Fruit fly (Drosophila melanogaster) Kc167 (cell line): Measurements from ENCODE around the gene CG14662.

Experiments
- Myc ChIP-seq: fragments of >200 bp; optimal IDR thresholded peaks from 2 replicates; lab custom pipeline; 2017; ENCODE audit warnings: missing external identifiers
- Sin3A ChIP-seq: fragments of >200 bp; optimal IDR thresholded peaks from 2 replicates; lab custom pipeline; 2018; ENCODE audit warnings: missing external identifiers
- h ChIP-seq: fragments of >200 bp; optimal IDR thresholded peaks from 3 replicates; lab custom pipeline; 2018; ENCODE audit warnings: missing external identifiers
- insv ChIP-seq: fragments of >200 bp; optimal IDR thresholded peaks from 3 replicates; lab custom pipeline; 2018; ENCODE audit warnings: missing external identifiers
- psq ChIP-seq: fragments of >200 bp; optimal IDR thresholded peaks from 2 replicates; lab custom pipeline; 2017; ENCODE audit warnings: missing external identifiers
- ttk ChIP-seq: sonication (Bioruptor generic); optimal IDR thresholded peaks from 2 replicates; lab custom pipeline; 2017; ENCODE audit warnings: missing external identifiers

CG14662 gene

dm6 chr3R:4987408-4987807 is 3.4 kb upstream of the CG14662 start:
- TF ChIP-seq h (lab: Kevin White, UChicago) (no peak), Sin3A (lab: Kevin White, UChicago) (no peak), ttk (lab: Kevin White, UChicago) (no peak), Myc (lab: Kevin White, UChicago) (no peak), insv (lab: Kevin White, UChicago) (no peak), psq (lab: Kevin White, UChicago) (no peak)

dm6 chr3R:4986666-4987065 is 2.6 kb upstream of the CG14662 start:
- TF ChIP-seq ttk (lab: Kevin White, UChicago) (no peak), Sin3A (lab: Kevin White, UChicago) (no peak), h (lab: Kevin White, UChicago) (no peak), psq (lab: Kevin White, UChicago) (no peak), insv (lab: Kevin White, UChicago) (no peak), Myc (lab: Kevin White, UChicago) (no peak)

DNA sequence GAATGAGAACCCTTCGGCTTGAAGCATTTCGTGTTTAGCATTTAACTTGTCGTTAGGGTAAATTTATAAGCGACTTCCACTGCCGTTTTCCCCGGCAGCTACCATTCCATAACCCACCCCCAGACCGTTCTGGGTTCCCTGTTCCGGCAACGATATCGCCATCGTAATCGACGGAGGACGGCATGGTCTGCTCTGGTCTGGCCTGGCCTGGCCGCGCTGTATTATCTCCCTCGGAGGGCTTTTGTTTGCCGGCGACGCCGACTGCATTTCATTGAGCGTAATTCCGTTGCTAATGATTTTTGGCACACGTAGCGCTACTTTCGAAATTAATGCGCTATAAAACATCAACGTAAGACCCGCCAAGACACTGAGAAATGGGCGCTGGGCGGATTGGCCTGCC is 656 bp upstream of the CG14662 start:
- no peak for TF ChIP-seq insv (lab: Kevin White, UChicago)
- TF ChIP-seq Sin3A (lab: Kevin White, UChicago): no peak
- no peak for TF ChIP-seq psq (lab: Kevin White, UChicago)
- TF ChIP-seq Myc (lab: Kevin White, UChicago): no peak
- TF ChIP-seq ttk (lab: Kevin White, UChicago): no peak
- TF ChIP-seq h (lab: Kevin White, UChicago): no peak

dm6 chr3R:4981076-4981593 is 2.9 kb downstream of the CG14662 start:
- TF ChIP-seq Myc (lab: Kevin White, UChicago) (no peak), insv (lab: Kevin White, UChicago) (no peak), psq (lab: Kevin White, UChicago) (no peak), Sin3A (lab: Kevin White, UChicago) (no peak), h (lab: Kevin White, UChicago) (no peak), ttk (lab: Kevin White, UChicago) (no peak)

- TF ChIP-seq ttk (lab: Kevin White, UChicago): no peak
- no peak for TF ChIP-seq Sin3A (lab: Kevin White, UChicago)
- TF ChIP-seq h (lab: Kevin White, UChicago): no peak
- TF ChIP-seq psq (lab: Kevin White, UChicago): no peak
- TF ChIP-seq insv (lab: Kevin White, UChicago): no peak
- TF ChIP-seq Myc (lab: Kevin White, UChicago): no peak
Measured at dm6 chr3R:4980069-4980797, 3.8 kb downstream of the CG14662 start.

DNA sequence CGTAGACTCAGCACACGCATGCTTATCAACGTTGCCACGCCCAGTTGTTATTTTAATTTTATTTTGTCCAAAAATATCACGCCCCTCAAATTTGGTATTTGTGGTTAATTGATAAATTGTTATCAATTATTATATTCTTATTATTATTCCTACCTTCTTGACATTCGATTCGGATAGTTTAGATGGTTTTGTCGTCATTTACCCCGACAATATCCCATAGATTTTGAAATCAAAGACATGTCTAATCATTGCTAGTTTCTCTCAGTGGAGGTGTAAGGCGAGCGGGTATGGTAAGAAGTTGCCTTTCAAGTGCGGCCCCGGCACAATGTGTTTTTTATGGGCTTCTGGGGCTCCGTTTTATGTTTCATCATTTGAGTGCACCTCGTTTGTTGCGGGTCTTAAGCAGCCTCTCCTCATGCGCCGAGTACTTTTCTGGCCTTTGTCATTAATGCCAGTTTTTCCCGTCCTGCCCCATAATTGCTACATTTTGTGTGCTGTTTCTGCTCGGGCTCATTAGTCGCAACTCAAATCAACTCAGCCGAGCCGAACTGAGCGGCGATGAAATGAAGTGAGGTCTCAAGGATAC is 4.8 kb downstream of the CG14662 start:
- TF ChIP-seq Myc (lab: Kevin White, UChicago) (no peak), Sin3A (lab: Kevin White, UChicago) (no peak), h (lab: Kevin White, UChicago) (no peak), insv (lab: Kevin White, UChicago) (no peak), ttk (lab: Kevin White, UChicago) (no peak), psq (lab: Kevin White, UChicago) (no peak)

dm6 chr3R:4978256-4979021 is 5.6 kb downstream of the CG14662 start:
- no peak for TF ChIP-seq psq (lab: Kevin White, UChicago)
- TF ChIP-seq insv (lab: Kevin White, UChicago): no peak
- TF ChIP-seq Myc (lab: Kevin White, UChicago): no peak
- no peak for TF ChIP-seq Sin3A (lab: Kevin White, UChicago)
- no peak for TF ChIP-seq ttk (lab: Kevin White, UChicago)
- TF ChIP-seq h (lab: Kevin White, UChicago): no peak

- TF ChIP-seq ttk (lab: Kevin White, UChicago): no peak
- no peak for TF ChIP-seq psq (lab: Kevin White, UChicago)
- TF ChIP-seq insv (lab: Kevin White, UChicago): no peak
- TF ChIP-seq Myc (lab: Kevin White, UChicago): no peak
- TF ChIP-seq Sin3A (lab: Kevin White, UChicago): no peak
- TF ChIP-seq h (lab: Kevin White, UChicago): no peak
Measured at dm6 chr3R:4975874-4976663, 8.0 kb downstream of the CG14662 start.

- TF ChIP-seq Sin3A (lab: Kevin White, UChicago) (no peak), h (lab: Kevin White, UChicago) (no peak), insv (lab: Kevin White, UChicago) (no peak), Myc (lab: Kevin White, UChicago) (no peak), ttk (lab: Kevin White, UChicago) (no peak), psq (lab: Kevin White, UChicago) (no peak)
Measured at dm6 chr3R:4975315-4975777, 8.7 kb downstream of the CG14662 start.
